Worm (Caenorhabditis elegans) whole organism, dauer: ENCODE data around the gene col-81.

Experiments used
- unc-62 ChIP-seq: sonication (generic microtip); optimal IDR thresholded peaks from 2 replicates; lab custom pipeline; 2017; ENCODE audit warnings: missing biosample characterization, missing genetic modification reagents, missing genetic modification characterization

The col-81 gene

ce11 chrII:10986461-10987090, 27.0 kb downstream of the col-81 start:
- TF ChIP-seq unc-62 (GFP tag; lab: Kevin White, UChicago): no peak

- no peak for TF ChIP-seq unc-62 (GFP tag; lab: Kevin White, UChicago)
These were observed 31.6 kb downstream of the col-81 start for ce11 chrII:10982017-10982416.

- TF ChIP-seq unc-62 (GFP tag; lab: Kevin White, UChicago): no peak
These were observed 38.3 kb downstream of the col-81 start, which contains the start of gene ptp-3 for ce11 chrII:10975239-10975638. Gene ptp-3, plus strand, starts transcription at chrII:10975539.

- TF ChIP-seq unc-62 (GFP tag; lab: Kevin White, UChicago): no peak
These were observed 41.9 kb downstream of the col-81 start for ce11 chrII:10971677-10972076.

DNA sequence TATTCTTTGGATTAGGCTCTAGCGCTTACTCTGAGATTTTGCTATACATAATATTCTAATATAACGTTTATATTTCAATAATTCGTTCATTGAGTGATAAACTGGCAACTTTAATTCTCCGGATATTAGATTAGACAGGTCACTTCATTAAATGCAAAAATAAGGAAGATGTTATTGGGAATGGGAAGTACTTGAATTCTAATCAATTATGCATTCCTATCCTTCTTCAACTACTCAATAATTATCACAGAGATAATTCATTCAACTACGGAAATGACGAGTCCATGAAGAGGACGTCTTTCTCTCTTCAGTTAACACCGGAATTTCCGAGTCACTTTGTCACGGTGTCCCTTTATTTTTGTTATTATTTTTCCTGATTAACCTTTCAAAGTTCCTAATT, 42.9 kb downstream of the col-81 start:
- no peak for TF ChIP-seq unc-62 (GFP tag; lab: Kevin White, UChicago)

ce11 chrII:10964748-10965147, 48.8 kb downstream of the col-81 start:
- no peak for TF ChIP-seq unc-62 (GFP tag; lab: Kevin White, UChicago)
